Worm (Caenorhabditis elegans) whole organism, L4 larva: ENCODE data around the gene Y15E3A.3.

Source experiments
- D1046.2 ChIP-seq: fragments of 200-800 bp; sonication (Bioruptor generic); IDR thresholded peaks from 2 replicates; pipeline ENCODE4 v1.3.6; 2022; ENCODE audit warnings: missing genetic modification characterization, missing compliant biosample characterization
- F37D6.2 ChIP-seq: sonication (generic microtip); optimal IDR thresholded peaks from 2 replicates; lab custom pipeline; 2016; ENCODE audit warnings: mild to moderate bottlenecking, missing genetic modification characterization, missing compliant biosample characterization
- Y48G9A.11 ChIP-seq: fragments of 200-800 bp; sonication (Bioruptor generic); IDR thresholded peaks from 2 replicates; pipeline ENCODE4 v1.3.6; 2022; ENCODE audit warnings: missing genetic modification reagents, missing genetic modification characterization, missing compliant biosample characterization
- Y5F2A.4 ChIP-seq: fragments of 200-800 bp; sonication (Bioruptor generic); optimal IDR thresholded peaks from 2 replicates; lab custom pipeline; 2018; ENCODE audit warnings: mild to moderate bottlenecking, missing genetic modification characterization, missing compliant biosample characterization
- Y75B8A.6 ChIP-seq: fragments of 200-800 bp; sonication (Bioruptor generic); IDR thresholded peaks from 2 replicates; pipeline ENCODE4 v1.3.6; 2022; ENCODE audit warnings: missing genetic modification reagents, missing genetic modification characterization, missing compliant biosample characterization
- ZK337.2 ChIP-seq: fragments of 200-800 bp; sonication (Bioruptor generic); IDR thresholded peaks from 2 replicates; pipeline ENCODE4 v1.3.6; 2022; ENCODE audit warnings: missing genetic modification reagents, missing genetic modification characterization, missing compliant biosample characterization
- aly-2 ChIP-seq: sonication (generic microtip); optimal IDR thresholded peaks from 2 replicates; lab custom pipeline; 2018; ENCODE audit warnings: missing biosample characterization, missing genetic modification characterization
- ama-1 ChIP-seq: fragments of 150-350 bp; optimal IDR thresholded peaks from 2 replicates; lab custom pipeline; 2014; ENCODE audit warnings: inconsistent platforms, mixed read lengths
- arid-1 ChIP-seq: fragments of 200-800 bp; sonication (Bioruptor generic); conservative IDR thresholded peaks from 2 replicates; pipeline ENCODE4 v1.3.6; 2022; ENCODE audit warnings: missing genetic modification reagents, missing genetic modification characterization, missing compliant biosample characterization
- ceh-28 ChIP-seq: fragments of 150-350 bp; optimal IDR thresholded peaks from 2 replicates; lab custom pipeline; 2014; ENCODE audit warnings: missing biosample characterization, missing genetic modification reagents, missing genetic modification characterization
- ceh-44 ChIP-seq: fragments of 200-800 bp; sonication (Bioruptor generic); IDR thresholded peaks from 2 replicates; pipeline ENCODE4 v1.3.6; 2022; ENCODE audit warnings: missing genetic modification reagents, missing genetic modification characterization, missing compliant biosample characterization
- ceh-62 ChIP-seq: sonication (generic microtip); optimal IDR thresholded peaks from 2 replicates; lab custom pipeline; 2017; ENCODE audit warnings: missing biosample characterization, missing genetic modification characterization
- ceh-82 ChIP-seq: sonication (generic microtip); optimal IDR thresholded peaks from 2 replicates; lab custom pipeline; 2017; ENCODE audit warnings: missing biosample characterization, missing genetic modification characterization
- ces-1 ChIP-seq: fragments of 150-350 bp; sonication (generic microtip); optimal IDR thresholded peaks from 4 replicates; lab custom pipeline; 2014; ENCODE audit warnings: missing biosample characterization, missing genetic modification reagents, missing genetic modification characterization
- cey-2 ChIP-seq: sonication (generic microtip); optimal IDR thresholded peaks from 3 replicates; lab custom pipeline; 2017; ENCODE audit warnings: missing genetic modification characterization, mild to moderate bottlenecking, missing compliant biosample characterization, antibody characterized with exemption, borderline replicate concordance; ENCODE audit not compliant: insufficient read depth
- daf-12 ChIP-seq: fragments of 150-350 bp; optimal IDR thresholded peaks from 2 replicates; lab custom pipeline; 2014; ENCODE audit warnings: missing biosample characterization, missing genetic modification reagents, missing genetic modification characterization
- daf-16 ChIP-seq, 3 experiments: sonication (generic microtip); optimal IDR thresholded peaks; 2 replicates each; lab custom pipeline; 2016 to 2017; ENCODE audit warnings: missing genetic modification characterization in 3 of 3, missing genetic modification reagents in 3 of 3, mild to moderate bottlenecking in 2 of 3, missing compliant biosample characterization in 2 of 3, missing biosample characterization in 1 of 3, moderate library complexity in 1 of 3
- daf-8 ChIP-seq: fragments of 200-800 bp; sonication (Bioruptor generic); IDR thresholded peaks from 2 replicates; pipeline ENCODE4 v1.3.6; 2022; ENCODE audit warnings: missing genetic modification characterization, missing compliant biosample characterization
- dmd-6 ChIP-seq: fragments of 200-800 bp; sonication (Bioruptor generic); IDR thresholded peaks from 2 replicates; pipeline ENCODE4 v1.3.6; 2022; ENCODE audit warnings: missing genetic modification reagents, missing genetic modification characterization, missing compliant biosample characterization
- dmd-8 ChIP-seq: fragments of 200-800 bp; sonication (Bioruptor generic); IDR thresholded peaks from 2 replicates; pipeline ENCODE4 v1.3.6; 2022; ENCODE audit warnings: missing genetic modification characterization, missing compliant biosample characterization
- dve-1 ChIP-seq: sonication (generic microtip); optimal IDR thresholded peaks from 2 replicates; lab custom pipeline; 2017; ENCODE audit warnings: antibody characterized with exemption, mild to moderate bottlenecking, missing genetic modification characterization, missing compliant biosample characterization; ENCODE audit not compliant: insufficient read depth
- egl-27 ChIP-seq: sonication (generic microtip); optimal IDR thresholded peaks from 3 replicates; lab custom pipeline; 2017; ENCODE audit warnings: missing biosample characterization, missing genetic modification reagents, missing genetic modification characterization
- gei-8 ChIP-seq: fragments of 200-800 bp; sonication (Bioruptor generic); optimal IDR thresholded peaks from 2 replicates; lab custom pipeline; 2018; ENCODE audit warnings: mild to moderate bottlenecking, missing genetic modification characterization, missing compliant biosample characterization
- hmg-1.1 ChIP-seq: fragments of 200-800 bp; sonication (Bioruptor generic); IDR thresholded peaks from 2 replicates; pipeline ENCODE4 v1.3.6; 2022; ENCODE audit warnings: missing genetic modification reagents, missing genetic modification characterization, missing compliant biosample characterization
- lim-7 ChIP-seq: fragments of 200-800 bp; sonication (Bioruptor generic); IDR thresholded peaks from 2 replicates; pipeline ENCODE4 v1.3.6; 2022; ENCODE audit warnings: missing genetic modification characterization, missing compliant biosample characterization
- lin-13 ChIP-seq: fragments of 150-350 bp; optimal IDR thresholded peaks from 2 replicates; lab custom pipeline; 2014; ENCODE audit warnings: missing biosample characterization, missing genetic modification reagents, missing genetic modification characterization
- lin-15B ChIP-seq: fragments of 150-350 bp; sonication (generic microtip); optimal IDR thresholded peaks from 3 replicates; lab custom pipeline; 2014; ENCODE audit warnings: missing biosample characterization, missing genetic modification characterization
- lir-3 ChIP-seq: sonication (generic microtip); optimal IDR thresholded peaks from 2 replicates; lab custom pipeline; 2016; ENCODE audit warnings: mild to moderate bottlenecking, missing genetic modification characterization, missing compliant biosample characterization
- madf-5 ChIP-seq, 2 experiments: fragments of 200-800 bp; sonication (Bioruptor generic); IDR thresholded peaks; 2 replicates each; pipeline ENCODE4 v1.3.6; 2022; ENCODE audit warnings: missing compliant biosample characterization in 2 of 2, missing genetic modification characterization in 2 of 2
- nhr-11 ChIP-seq: fragments of 150-350 bp; optimal IDR thresholded peaks from 2 replicates; lab custom pipeline; 2014; ENCODE audit warnings: missing biosample characterization, missing genetic modification characterization
- nhr-111 ChIP-seq: fragments of 200-800 bp; sonication (Bioruptor generic); optimal IDR thresholded peaks from 2 replicates; lab custom pipeline; 2018; ENCODE audit warnings: mild to moderate bottlenecking, missing genetic modification characterization, missing compliant biosample characterization
- nhr-25 ChIP-seq: sonication (generic microtip); optimal IDR thresholded peaks from 2 replicates; lab custom pipeline; 2017; ENCODE audit warnings: missing genetic modification characterization, mild to moderate bottlenecking, missing compliant biosample characterization, antibody characterized with exemption, moderate library complexity, borderline replicate concordance; ENCODE audit not compliant: insufficient read depth
- nhr-41 ChIP-seq: fragments of 200-800 bp; sonication (Bioruptor generic); IDR thresholded peaks from 2 replicates; pipeline ENCODE4 v1.3.6; 2022; ENCODE audit warnings: missing genetic modification reagents, missing genetic modification characterization, missing compliant biosample characterization
- nhr-42 ChIP-seq: fragments of 200-800 bp; sonication (Bioruptor generic); IDR thresholded peaks from 2 replicates; pipeline ENCODE4 v1.3.6; 2022; ENCODE audit warnings: missing genetic modification characterization, missing compliant biosample characterization
- nhr-48 ChIP-seq: sonication (generic microtip); optimal IDR thresholded peaks from 2 replicates; lab custom pipeline; 2016; ENCODE audit warnings: mild to moderate bottlenecking, missing genetic modification characterization, missing compliant biosample characterization
- nhr-76 ChIP-seq: fragments of 150-350 bp; optimal IDR thresholded peaks from 2 replicates; lab custom pipeline; 2014; ENCODE audit warnings: missing biosample characterization, missing genetic modification characterization
- nhr-77 ChIP-seq: fragments of 150-350 bp; optimal IDR thresholded peaks from 2 replicates; lab custom pipeline; 2014; ENCODE audit warnings: missing biosample characterization, missing genetic modification characterization
- php-3 ChIP-seq: fragments of 200-800 bp; sonication (Bioruptor generic); IDR thresholded peaks from 2 replicates; pipeline ENCODE4 v1.3.6; 2022; ENCODE audit warnings: missing genetic modification reagents, missing genetic modification characterization, missing compliant biosample characterization
- pqm-1 ChIP-seq: sonication (generic microtip); optimal IDR thresholded peaks from 2 replicates; lab custom pipeline; 2017; ENCODE audit warnings: missing biosample characterization, missing genetic modification characterization
- rbr-2 ChIP-seq: sonication (generic microtip); optimal IDR thresholded peaks from 2 replicates; lab custom pipeline; 2016; ENCODE audit warnings: missing genotype, missing genetic modification characterization, missing compliant biosample characterization
- skn-1 ChIP-seq: fragments of 150-350 bp; optimal IDR thresholded peaks from 2 replicates; lab custom pipeline; 2014; ENCODE audit warnings: missing biosample characterization, missing genetic modification characterization
- snpc-1.2 ChIP-seq: fragments of 200-800 bp; sonication (Bioruptor generic); IDR thresholded peaks from 2 replicates; pipeline ENCODE4 v1.3.6; 2022; ENCODE audit warnings: missing genetic modification reagents, missing genetic modification characterization, missing compliant biosample characterization
- spr-1 ChIP-seq: sonication (generic microtip); optimal IDR thresholded peaks from 2 replicates; lab custom pipeline; 2016; ENCODE audit warnings: mild to moderate bottlenecking, missing genetic modification characterization, missing compliant biosample characterization
- spr-3 ChIP-seq: fragments of 200-800 bp; sonication (Bioruptor generic); optimal IDR thresholded peaks from 2 replicates; lab custom pipeline; 2018; ENCODE audit warnings: mild to moderate bottlenecking, missing genetic modification characterization, missing compliant biosample characterization
- tag-97 ChIP-seq: fragments of 200-800 bp; sonication (Bioruptor generic); IDR thresholded peaks from 2 replicates; pipeline ENCODE4 v1.3.6; 2022; ENCODE audit warnings: missing genetic modification characterization, missing compliant biosample characterization
- tra-1 ChIP-seq: fragments of 200-800 bp; sonication (Bioruptor generic); IDR thresholded peaks from 2 replicates; pipeline ENCODE4 v1.3.6; 2022; ENCODE audit warnings: missing genetic modification reagents, missing genetic modification characterization, missing compliant biosample characterization
- unc-39 ChIP-seq: sonication (generic microtip); optimal IDR thresholded peaks from 2 replicates; lab custom pipeline; 2017; ENCODE audit warnings: missing biosample characterization, missing genetic modification characterization
- unc-62 ChIP-seq, 3 experiments: fragments of 150-350 bp in 1 of 3; sonication (generic microtip); optimal IDR thresholded peaks in 2 of 3; peaks in 1 of 3; 1 replicate in 1 of 3; 2 replicates in 2 of 3; lab custom pipeline; 2014 to 2017; ENCODE audit warnings: missing biosample characterization in 3 of 3, missing genetic modification characterization in 3 of 3, missing genetic modification reagents in 3 of 3, missing genotype in 1 of 3
- vab-7 ChIP-seq: fragments of 200-800 bp; sonication (Bioruptor generic); IDR thresholded peaks from 2 replicates; pipeline ENCODE4 v1.3.6; 2022; ENCODE audit warnings: missing genetic modification reagents, missing genetic modification characterization, missing compliant biosample characterization
- zag-1 ChIP-seq: fragments of 150-350 bp; optimal IDR thresholded peaks from 2 replicates; lab custom pipeline; 2014; ENCODE audit warnings: missing biosample characterization, missing genetic modification characterization
- zfp-2 ChIP-seq: sonication (generic microtip); optimal IDR thresholded peaks from 2 replicates; lab custom pipeline; 2016; ENCODE audit warnings: mild to moderate bottlenecking, missing genetic modification characterization, missing compliant biosample characterization
- zip-11 ChIP-seq: fragments of 200-800 bp; sonication (Bioruptor generic); IDR thresholded peaks from 2 replicates; pipeline ENCODE4 v1.3.6; 2022; ENCODE audit warnings: missing genetic modification characterization, missing compliant biosample characterization

The Y15E3A.3 gene

ce11 chrX:15274079-15274478 is 51.5 kb downstream of the Y15E3A.3 start (continued):
- peak in 1 of 2 experiments; percentile 97 for TF ChIP-seq unc-62 (GFP tag; optimal IDR thresholded peaks at IDR 0.05 in 1 of 2; lab: Kevin White, UChicago)
- no peak for TF ChIP-seq unc-62 (tag; optimal IDR thresholded peaks at IDR 0.05; lab: Kevin White, UChicago)
- no peak for TF ChIP-seq tag-97 (GFP tag; lab: Robert Waterston, UW)
- TF ChIP-seq gei-8 (GFP tag; lab: Kevin White, UChicago): no peak
- no peak for TF ChIP-seq unc-39 (tag; lab: Kevin White, UChicago)
- no peak for TF ChIP-seq vab-7 (GFP tag; lab: Robert Waterston, UW)
- TF ChIP-seq ama-1 (lab: Kevin White, UChicago): no peak
- TF ChIP-seq hmg-1.1 (GFP tag; lab: Robert Waterston, UW): no peak
- no peak; the same call in 1 of the 2 replicates for TF ChIP-seq dmd-6 (GFP tag; lab: Robert Waterston, UW)
- no peak for TF ChIP-seq ceh-82 (tag; lab: Kevin White, UChicago)
- TF ChIP-seq lir-3 (tag; lab: Kevin White, UChicago): no peak
- no peak for TF ChIP-seq pqm-1 (tag; lab: Kevin White, UChicago)
- TF ChIP-seq lim-7 (GFP tag; lab: Robert Waterston, UW): no peak
- peak; percentile 91 for TF ChIP-seq nhr-25 (tag; lab: Kevin White, UChicago)
- no peak for TF ChIP-seq nhr-77
- no peak for TF ChIP-seq ceh-62 (tag; lab: Kevin White, UChicago)
- TF ChIP-seq snpc-1.2: no peak
- TF ChIP-seq ceh-28 (tag; lab: Kevin White, UChicago): no peak
- no peak for TF ChIP-seq ces-1 (GFP tag; lab: Kevin White, UChicago)
- no peak for TF ChIP-seq dmd-8
- no peak for TF ChIP-seq F37D6.2
- no peak for TF ChIP-seq nhr-111 (GFP tag; lab: Kevin White, UChicago)
- no peak for TF ChIP-seq daf-16 (GFP tag; optimal IDR thresholded peaks at IDR 0.05; lab: Kevin White, UChicago)
- peak; percentile 5 for TF ChIP-seq daf-16 (tag; optimal IDR thresholded peaks at IDR 0.05; lab: Kevin White, UChicago)
- no peak for TF ChIP-seq zip-11
- TF ChIP-seq daf-12 (tag; lab: Kevin White, UChicago): no peak
- no peak for TF ChIP-seq php-3
- no peak for TF ChIP-seq egl-27
- TF ChIP-seq D1046.2 (GFP tag; lab: Robert Waterston, UW): no peak
- TF ChIP-seq zfp-2 (tag; lab: Kevin White, UChicago): no peak
- peak; percentile 19 for TF ChIP-seq rbr-2 (tag; lab: Kevin White, UChicago)
- no peak for TF ChIP-seq ceh-44 (GFP tag; lab: Robert Waterston, UW)
- TF ChIP-seq lin-13 (GFP tag; lab: Kevin White, UChicago): no peak
- TF ChIP-seq nhr-11 (tag; lab: Kevin White, UChicago): no peak
- TF ChIP-seq daf-8 (GFP tag; lab: Robert Waterston, UW): no peak
- peak; percentile 55; the same call in 1 of the 2 replicates for TF ChIP-seq tra-1 (GFP tag; lab: Robert Waterston, UW)
- TF ChIP-seq dve-1 (tag; lab: Kevin White, UChicago): peak; percentile 44
- TF ChIP-seq cey-2 (tag; lab: Kevin White, UChicago): peak; percentile 5
- TF ChIP-seq spr-3 (GFP tag; lab: Kevin White, UChicago): no peak
- TF ChIP-seq ZK337.2: no peak
- no peak for TF ChIP-seq arid-1 (GFP tag; lab: Robert Waterston, UW)
- TF ChIP-seq skn-1 (tag; lab: Kevin White, UChicago): no peak
- no peak for TF ChIP-seq aly-2 (tag; lab: Kevin White, UChicago)
- no peak for TF ChIP-seq nhr-76 (tag; lab: Kevin White, UChicago)
- no peak for TF ChIP-seq Y48G9A.11
- TF ChIP-seq nhr-42 (GFP tag; lab: Robert Waterston, UW): no peak
- TF ChIP-seq spr-1 (tag; lab: Kevin White, UChicago): peak; percentile 30
- no peak for TF ChIP-seq lin-15B (tag; lab: Kevin White, UChicago)
- TF ChIP-seq Y5F2A.4 (GFP tag; lab: Kevin White, UChicago): no peak
- no peak for TF ChIP-seq zag-1
- no peak for TF ChIP-seq nhr-41 (GFP tag; lab: Robert Waterston, UW)
- TF ChIP-seq Y75B8A.6: no peak
- no peak for TF ChIP-seq madf-5 (GFP tag; IDR thresholded peaks at IDR 0.05; lab: Robert Waterston, UW)
- peak; percentile 84 for TF ChIP-seq nhr-48 (tag; lab: Kevin White, UChicago)
